Fruit fly (Drosophila melanogaster): Measurements from ENCODE around the gene Fit1.

dm6 chr3L:4080278-4080677, 23.1 kb upstream of the Fit1 start:
- no peak for TF ChIP-seq CG8478 (optimal IDR thresholded peaks at IDR 0.05)
- TF ChIP-seq CTCF (optimal IDR thresholded peaks at IDR 0.05), result no peak
